Worm (Caenorhabditis elegans): ENCODE measurements around the gene lem-2.

Gene lem-2

ce11 chrII:14040204-14040842, 22.9 kb upstream of the lem-2 start (continued):
- TF ChIP-seq elt-2 (tag; optimal IDR thresholded peaks at IDR 0.05) (peak; percentile 36), ztf-11 (tag; optimal IDR thresholded peaks at IDR 0.05) (peak in 1 of 2 experiments; percentile 66), lin-35 (GFP tag; optimal IDR thresholded peaks at IDR 0.05) (peak; percentile 52 to 79), hlh-17 (GFP tag; optimal IDR thresholded peaks at IDR 0.05; ENCODE audit: borderline replicate concordance) (no peak), zag-1 (tag; optimal IDR thresholded peaks at IDR 0.05) (peak; percentile 54), fkh-4 (tag; optimal IDR thresholded peaks at IDR 0.05; ENCODE audit: borderline replicate concordance) (no peak), mef-2 (tag; optimal IDR thresholded peaks at IDR 0.05) (peak; percentile 85), sup-37 (GFP tag; optimal IDR thresholded peaks at IDR 0.05) (peak; percentile 87), tbx-2 (tag; optimal IDR thresholded peaks at IDR 0.05) (peak; percentile 95), C34B4.2 (tag; optimal IDR thresholded peaks at IDR 0.05) (no peak), aha-1 (tag; optimal IDR thresholded peaks at IDR 0.05) (no peak), dsc-1 (tag; optimal IDR thresholded peaks at IDR 0.05) (peak; percentile 89), nhr-84 (tag; optimal IDR thresholded peaks at IDR 0.05) (no peak), pax-3 (tag; optimal IDR thresholded peaks at IDR 0.05) (peak; percentile 85), fkh-10 (GFP tag; optimal IDR thresholded peaks at IDR 0.05) (peak; percentile 95), vab-15 (tag; optimal IDR thresholded peaks at IDR 0.05) (no peak), nhr-11 (tag; optimal IDR thresholded peaks at IDR 0.05) (peak; percentile 87), nhr-28 (tag; optimal IDR thresholded peaks at IDR 0.05) (no peak), dpl-1 (GFP tag; optimal IDR thresholded peaks at IDR 0.05) (peak; percentile 52 to 60 (median 57)), nhr-85 (tag) (peak; percentile 94), isw-1 (GFP tag; IDR thresholded peaks at IDR 0.05) (peak; percentile 64), sox-4 (tag; optimal IDR thresholded peaks at IDR 0.05) (peak; percentile 61), nhr-12 (tag; optimal IDR thresholded peaks at IDR 0.05) (no peak), F16B12.6 (tag; optimal IDR thresholded peaks at IDR 0.05) (peak; percentile 7), efl-3 (GFP tag; optimal IDR thresholded peaks at IDR 0.05) (no peak), nhr-90 (tag; optimal IDR thresholded peaks at IDR 0.05; ENCODE audit: poor library complexity) (peak; percentile 83), ceh-63 (GFP tag; optimal IDR thresholded peaks at IDR 0.05) (no peak), mep-1 (tag; optimal IDR thresholded peaks at IDR 0.05) (peak; percentile 63), efl-1 (optimal IDR thresholded peaks at IDR 0.05) (peak; percentile 77 to 88), efl-1 (GFP tag; optimal IDR thresholded peaks at IDR 0.05 in 1 of 2) (peak; percentile 49 to 95), egl-13 (tag; optimal IDR thresholded peaks at IDR 0.05) (peak; percentile 92), nhr-47 (tag; optimal IDR thresholded peaks at IDR 0.05) (peak; percentile 94), aly-2 (tag; optimal IDR thresholded peaks at IDR 0.05) (peak; percentile 35)

DNA sequence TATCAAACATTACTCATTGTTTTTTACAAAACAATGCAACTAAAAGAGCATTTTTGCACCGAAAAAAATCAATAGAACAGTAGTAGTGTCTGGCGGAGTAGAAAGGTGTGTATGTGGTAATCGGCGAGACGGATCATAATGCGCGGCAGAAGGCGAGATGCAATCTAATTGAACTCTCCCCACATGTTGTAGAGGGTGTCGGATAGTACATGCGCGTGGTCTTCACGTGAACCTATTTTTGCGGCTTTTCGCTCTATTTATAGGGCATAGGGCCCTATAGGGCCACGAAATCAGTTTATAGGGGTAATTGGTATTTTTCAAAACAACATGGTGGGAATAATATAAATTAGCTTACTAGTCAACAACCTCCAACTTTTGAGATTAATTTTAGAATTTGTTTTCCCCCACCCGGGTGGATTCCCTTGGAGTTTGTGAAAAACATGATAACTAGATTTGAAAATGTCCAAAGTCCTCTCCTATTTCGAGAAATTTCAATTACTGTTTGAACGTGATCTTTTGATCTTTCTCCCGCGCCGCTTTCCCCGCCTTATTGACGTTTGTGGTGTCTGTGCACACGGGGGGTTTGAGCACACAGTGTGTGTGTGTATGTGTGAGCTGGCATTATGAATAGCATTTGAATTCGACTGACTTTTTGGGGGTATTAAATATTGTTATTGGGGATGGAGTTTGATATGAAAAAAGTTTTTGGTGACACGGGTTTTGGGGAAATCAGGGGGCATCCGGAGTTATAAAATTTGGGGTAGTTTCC, 20.2 kb upstream of the lem-2 start:
- TF ChIP-seq irx-1 (tag; optimal IDR thresholded peaks at IDR 0.05) (peak; percentile 41), mdl-1 (tag; optimal IDR thresholded peaks at IDR 0.05) (no peak), lin-35 (GFP tag; optimal IDR thresholded peaks at IDR 0.05) (peak in 1 of 2 experiments; percentile 1), ceh-88 (GFP tag; IDR thresholded peaks at IDR 0.05) (no peak), nhr-77 (tag; optimal IDR thresholded peaks at IDR 0.05) (peak; percentile 52), nhr-11 (tag; optimal IDR thresholded peaks at IDR 0.05) (no peak), unc-62 (GFP tag; optimal IDR thresholded peaks at IDR 0.05) (no peak), C04F5.9 (tag; optimal IDR thresholded peaks at IDR 0.05) (no peak), skn-1 (tag; optimal IDR thresholded peaks at IDR 0.05) (no peak), dpl-1 (GFP tag; optimal IDR thresholded peaks at IDR 0.05) (peak in 1 of 3 experiments; percentile 3), lsy-2 (tag; optimal IDR thresholded peaks at IDR 0.05) (no peak), nhr-85 (tag) (peak; percentile 73), aly-2 (tag; optimal IDR thresholded peaks at IDR 0.05) (no peak), snpc-4 (tag; optimal IDR thresholded peaks at IDR 0.05) (no peak), pqm-1 (tag; optimal IDR thresholded peaks at IDR 0.05) (no peak), unc-86 (tag; optimal IDR thresholded peaks at IDR 0.05) (no peak), hpl-2 (GFP tag; optimal IDR thresholded peaks at IDR 0.05) (no peak), elt-2 (tag; optimal IDR thresholded peaks at IDR 0.05) (peak; percentile 42), lin-39 (tag; optimal IDR thresholded peaks at IDR 0.05) (no peak), pag-3 (tag; optimal IDR thresholded peaks at IDR 0.05; ENCODE audit: borderline replicate concordance, insufficient read depth) (no peak), elt-3 (tag; optimal IDR thresholded peaks at IDR 0.05) (peak in 1 of 6 experiments; percentile 5), unc-130 (tag; optimal IDR thresholded peaks at IDR 0.05) (no peak), ceh-8 (GFP tag; optimal IDR thresholded peaks at IDR 0.05) (no peak), blmp-1 (tag; optimal IDR thresholded peaks at IDR 0.05) (peak; percentile 61)
